Worm (Caenorhabditis elegans) whole organism, young adult: ENCODE data around the gene Y51H7BR.8.

Source experiments
- dox-1 ChIP-seq: fragments of 200-800 bp; sonication (Bioruptor generic); IDR thresholded peaks from 2 replicates; pipeline ENCODE4 v1.3.6; 2022; ENCODE audit warnings: missing genetic modification reagents, missing genetic modification characterization, missing compliant biosample characterization
- pha-4 ChIP-seq: fragments of 150-350 bp; sonication (generic microtip); optimal IDR thresholded peaks from 2 replicates; lab custom pipeline; 2014; ENCODE audit warnings: missing biosample characterization, missing genetic modification reagents, missing genetic modification characterization
- unc-62 ChIP-seq: fragments of 150-350 bp; optimal IDR thresholded peaks from 2 replicates; lab custom pipeline; 2014; ENCODE audit warnings: missing biosample characterization, missing genetic modification reagents, missing genetic modification characterization

- TF ChIP-seq unc-62 (no peak), dox-1 (GFP tag; lab: Robert Waterston, UW) (no peak), pha-4 (tag; lab: Kevin White, UChicago) (no peak)
These were observed 18.3 kb downstream of the Y51H7BR.8 start, which contains the start of gene fbxb-42 for ce11 chrII:1537321-1537720.
